Worm (Caenorhabditis elegans) whole organism, early embryonic: ENCODE results near the gene wdr-83.

ENCODE experiments used
- B0310.2 ChIP-seq: sonication (generic microtip); optimal IDR thresholded peaks from 2 replicates; lab custom pipeline; 2016; ENCODE audit warnings: mild to moderate bottlenecking, missing genetic modification characterization, missing compliant biosample characterization
- F13C5.2 ChIP-seq: sonication (generic microtip); optimal IDR thresholded peaks from 2 replicates; lab custom pipeline; 2017; ENCODE audit warnings: mild to moderate bottlenecking, missing genetic modification characterization, inconsistent platforms, missing compliant biosample characterization
- aly-1 ChIP-seq: sonication (generic microtip); optimal IDR thresholded peaks from 2 replicates; lab custom pipeline; 2016; ENCODE audit warnings: missing genetic modification characterization, missing compliant biosample characterization
- ama-1 ChIP-seq: fragments of 150-350 bp; optimal IDR thresholded peaks from 2 replicates; lab custom pipeline; 2014
- ceh-13 ChIP-seq: fragments of 200-800 bp; sonication (Bioruptor generic); optimal IDR thresholded peaks from 2 replicates; lab custom pipeline; 2018; ENCODE audit warnings: mild to moderate bottlenecking, missing genetic modification characterization, missing compliant biosample characterization
- ceh-36 ChIP-seq: sonication (generic microtip); optimal IDR thresholded peaks from 2 replicates; lab custom pipeline; 2016; ENCODE audit warnings: missing genetic modification characterization, inconsistent platforms, missing compliant biosample characterization
- ets-7 ChIP-seq: sonication (generic microtip); optimal IDR thresholded peaks from 2 replicates; lab custom pipeline; 2016; ENCODE audit warnings: missing genotype, missing genetic modification characterization, missing compliant biosample characterization
- flt-1 ChIP-seq: fragments of 200-800 bp; sonication (Bioruptor generic); IDR thresholded peaks from 2 replicates; pipeline ENCODE4 v1.3.6; 2022; ENCODE audit warnings: missing genetic modification characterization, missing compliant biosample characterization
- hmbx-1 ChIP-seq: sonication (generic microtip); optimal IDR thresholded peaks from 2 replicates; lab custom pipeline; 2016; ENCODE audit warnings: mild to moderate bottlenecking, missing genetic modification characterization, missing compliant biosample characterization
- hmg-4 ChIP-seq: fragments of 200-800 bp; sonication (Bioruptor generic); optimal IDR thresholded peaks from 2 replicates; lab custom pipeline; 2018; ENCODE audit warnings: mild to moderate bottlenecking, missing genetic modification characterization, missing compliant biosample characterization
- hnd-1 ChIP-seq: sonication (generic microtip); optimal IDR thresholded peaks from 2 replicates; lab custom pipeline; 2016; ENCODE audit warnings: missing genetic modification characterization, missing compliant biosample characterization
- pes-1 ChIP-seq: fragments of 200-800 bp; sonication (Bioruptor generic); IDR thresholded peaks from 2 replicates; pipeline ENCODE4 v1.3.6; 2022; ENCODE audit warnings: missing genetic modification reagents, missing genetic modification characterization, missing compliant biosample characterization
- scrt-1 ChIP-seq: fragments of 200-800 bp; sonication (Bioruptor generic); IDR thresholded peaks from 2 replicates; pipeline ENCODE4 v1.3.6; 2022; ENCODE audit warnings: missing genetic modification characterization, missing compliant biosample characterization
- sea-1 ChIP-seq: fragments of 200-800 bp; sonication (Bioruptor generic); conservative IDR thresholded peaks from 2 replicates; pipeline ENCODE4 v1.3.6; 2022; ENCODE audit warnings: missing genetic modification characterization, missing compliant biosample characterization
- tbx-11 ChIP-seq: fragments of 200-800 bp; sonication (Bioruptor generic); IDR thresholded peaks from 2 replicates; pipeline ENCODE4 v1.3.6; 2022; ENCODE audit warnings: missing genetic modification characterization, missing compliant biosample characterization
- tbx-37 ChIP-seq: fragments of 200-800 bp; sonication (Bioruptor generic); conservative IDR thresholded peaks from 2 replicates; pipeline ENCODE4 v1.3.6; 2022; ENCODE audit warnings: missing genetic modification reagents, missing genetic modification characterization, missing compliant biosample characterization
- tra-4 ChIP-seq: sonication (generic microtip); optimal IDR thresholded peaks from 2 replicates; lab custom pipeline; 2017; ENCODE audit warnings: missing genetic modification characterization, missing compliant biosample characterization

Gene wdr-83

ce11 chrII:5033935-5034334, 2.4 kb upstream of the wdr-83 start, which contains the start of gene F33G12.3:
F33G12.3 (minus strand) TSS chrII:5034035.
- TF ChIP-seq flt-1 (GFP tag; lab: Robert Waterston, UW): no peak
- TF ChIP-seq ceh-13 (GFP tag; lab: Kevin White, UChicago): no peak
- no peak for TF ChIP-seq hmg-4 (GFP tag; lab: Kevin White, UChicago)
- TF ChIP-seq ceh-36 (tag; lab: Kevin White, UChicago): no peak
- no peak for TF ChIP-seq hmbx-1 (tag; lab: Kevin White, UChicago)
- no peak for TF ChIP-seq B0310.2
- no peak for TF ChIP-seq tbx-11
- no peak for TF ChIP-seq sea-1 (GFP tag; lab: Robert Waterston, UW)
- no peak for TF ChIP-seq tra-4 (tag; lab: Kevin White, UChicago)
- no peak for TF ChIP-seq hnd-1 (tag; lab: Kevin White, UChicago)
- no peak for TF ChIP-seq pes-1
- TF ChIP-seq tbx-37 (GFP tag; lab: Robert Waterston, UW): no peak
- no peak for TF ChIP-seq ets-7 (tag; lab: Kevin White, UChicago)
- no peak for TF ChIP-seq ama-1 (lab: Kevin White, UChicago)

ce11 chrII:5032669-5033068, 1.2 kb upstream of the wdr-83 start:
- TF ChIP-seq sea-1 (GFP tag; lab: Robert Waterston, UW) (peak; percentile 92), F13C5.2 (tag; lab: Kevin White, UChicago) (peak; percentile 97), flt-1 (GFP tag; lab: Robert Waterston, UW) (peak; percentile 91), B0310.2 (peak; percentile 94), hmbx-1 (tag; lab: Kevin White, UChicago) (peak; percentile 83), scrt-1 (GFP tag; lab: Robert Waterston, UW) (peak; percentile 95), hmg-4 (GFP tag; lab: Kevin White, UChicago) (peak; percentile 98), ceh-13 (GFP tag; lab: Kevin White, UChicago) (peak; percentile 77), tra-4 (tag; lab: Kevin White, UChicago) (peak; percentile 81), ets-7 (tag; lab: Kevin White, UChicago) (peak; percentile 91), tbx-11 (peak; percentile 94), hnd-1 (tag; lab: Kevin White, UChicago) (peak; percentile 79), ama-1 (lab: Kevin White, UChicago) (peak; percentile 74), aly-1 (peak; percentile 96), ceh-36 (tag; lab: Kevin White, UChicago) (peak; percentile 92), tbx-37 (GFP tag; lab: Robert Waterston, UW) (peak; percentile 94), pes-1 (peak; percentile 96)

- TF ChIP-seq sea-1 (GFP tag; lab: Robert Waterston, UW) (no peak), B0310.2 (no peak), hmg-4 (GFP tag; lab: Kevin White, UChicago) (no peak), ama-1 (lab: Kevin White, UChicago) (no peak)
Measured at ce11 chrII:5027952-5028351, 3.6 kb downstream of the wdr-83 start.

ce11 chrII:5022381-5022855, 9.1 kb downstream of the wdr-83 start, which contains the start of the genes nsy-1 and F59A6.13:
nsy-1 (plus strand) TSS chrII:5022757.
F59A6.13 (plus strand) TSS chrII:5022805.
- no peak for TF ChIP-seq pes-1
- no peak for TF ChIP-seq ceh-36 (tag; lab: Kevin White, UChicago)
- no peak for TF ChIP-seq hnd-1 (tag; lab: Kevin White, UChicago)
- no peak for TF ChIP-seq hmbx-1 (tag; lab: Kevin White, UChicago)
- no peak for TF ChIP-seq hmg-4 (GFP tag; lab: Kevin White, UChicago)

- TF ChIP-seq scrt-1 (GFP tag; lab: Robert Waterston, UW): no peak
- no peak for TF ChIP-seq F13C5.2 (tag; lab: Kevin White, UChicago)
- no peak for TF ChIP-seq ceh-13 (GFP tag; lab: Kevin White, UChicago)
- TF ChIP-seq ceh-36 (tag; lab: Kevin White, UChicago): no peak
- TF ChIP-seq tra-4 (tag; lab: Kevin White, UChicago): no peak
- no peak for TF ChIP-seq pes-1
- TF ChIP-seq aly-1: no peak
- no peak for TF ChIP-seq hmg-4 (GFP tag; lab: Kevin White, UChicago)
- no peak for TF ChIP-seq B0310.2
- TF ChIP-seq tbx-11: no peak
- TF ChIP-seq ets-7 (tag; lab: Kevin White, UChicago): no peak
- no peak for TF ChIP-seq tbx-37 (GFP tag; lab: Robert Waterston, UW)
- no peak for TF ChIP-seq hmbx-1 (tag; lab: Kevin White, UChicago)
- TF ChIP-seq hnd-1 (tag; lab: Kevin White, UChicago): no peak
- TF ChIP-seq flt-1 (GFP tag; lab: Robert Waterston, UW): no peak
- no peak for TF ChIP-seq ama-1 (lab: Kevin White, UChicago)
- no peak for TF ChIP-seq sea-1 (GFP tag; lab: Robert Waterston, UW)
Measured at ce11 chrII:5021518-5021917, 10.0 kb downstream of the wdr-83 start.

ce11 chrII:5020513-5021081, 10.9 kb downstream of the wdr-83 start:
- TF ChIP-seq flt-1 (GFP tag; lab: Robert Waterston, UW): no peak
- no peak for TF ChIP-seq tbx-37 (GFP tag; lab: Robert Waterston, UW)
- TF ChIP-seq hmbx-1 (tag; lab: Kevin White, UChicago): no peak
- TF ChIP-seq tbx-11: no peak
- no peak for TF ChIP-seq ceh-36 (tag; lab: Kevin White, UChicago)
- TF ChIP-seq ceh-13 (GFP tag; lab: Kevin White, UChicago): no peak
- no peak for TF ChIP-seq hmg-4 (GFP tag; lab: Kevin White, UChicago)
- no peak for TF ChIP-seq ama-1 (lab: Kevin White, UChicago)

ce11 chrII:5019389-5020108, 12.0 kb downstream of the wdr-83 start:
- no peak for TF ChIP-seq aly-1
- no peak for TF ChIP-seq flt-1 (GFP tag; lab: Robert Waterston, UW)
- no peak for TF ChIP-seq ets-7 (tag; lab: Kevin White, UChicago)
